Fruit fly (Drosophila melanogaster) ovary, adult (tissue): ENCODE data around the gene CG11619.

Source experiments
- CG17801 ChIP-seq: fragments of 200-800 bp; optimal IDR thresholded peaks from 2 replicates; lab custom pipeline; 2019; ENCODE audit warnings: missing biosample characterization, mild to moderate bottlenecking, missing genetic modification characterization, moderate library complexity; ENCODE audit not compliant: partially characterized antibody

CG11619 gene

dm6 chr3L:18988055-18988819, at the start of gene CG11619:
TSS of gene CG11619 (minus strand) at chr3L:18988323.
- TF ChIP-seq CG17801 (GFP tag; lab: Kevin White, UChicago): no peak

- TF ChIP-seq CG17801 (GFP tag; lab: Kevin White, UChicago): no peak
These were observed 48.9 kb upstream of the CG11619 start for dm6 chr3L:19037051-19037450.

- no peak for TF ChIP-seq CG17801 (GFP tag; lab: Kevin White, UChicago)
These were observed 48.0 kb upstream of the CG11619 start for dm6 chr3L:19036119-19036518.

dm6 chr3L:19035163-19035900, 47.2 kb upstream of the CG11619 start:
- TF ChIP-seq CG17801 (GFP tag; lab: Kevin White, UChicago): no peak

- no peak for TF ChIP-seq CG17801 (GFP tag; lab: Kevin White, UChicago)
These were observed 45.2 kb upstream of the CG11619 start for dm6 chr3L:19033154-19033811.

dm6 chr3L:19032676-19033075, 44.6 kb upstream of the CG11619 start:
- TF ChIP-seq CG17801 (GFP tag; lab: Kevin White, UChicago): no peak

dm6 chr3L:19031858-19032257, 43.7 kb upstream of the CG11619 start:
- TF ChIP-seq CG17801 (GFP tag; lab: Kevin White, UChicago): no peak

- TF ChIP-seq CG17801 (GFP tag; lab: Kevin White, UChicago): no peak
These were observed 39.0 kb upstream of the CG11619 start for dm6 chr3L:19027172-19027571.

dm6 chr3L:19024800-19025199, 36.7 kb upstream of the CG11619 start:
- no peak for TF ChIP-seq CG17801 (GFP tag; lab: Kevin White, UChicago)

dm6 chr3L:19021701-19022100, 33.6 kb upstream of the CG11619 start:
- TF ChIP-seq CG17801 (GFP tag; lab: Kevin White, UChicago): no peak

dm6 chr3L:19020467-19020866, 32.3 kb upstream of the CG11619 start:
- no peak for TF ChIP-seq CG17801 (GFP tag; lab: Kevin White, UChicago)

- TF ChIP-seq CG17801 (GFP tag; lab: Kevin White, UChicago): no peak
These were observed 31.2 kb upstream of the CG11619 start for dm6 chr3L:19019308-19019749.

- TF ChIP-seq CG17801 (GFP tag; lab: Kevin White, UChicago): no peak
These were observed 30.3 kb upstream of the CG11619 start for dm6 chr3L:19018440-19018839.

dm6 chr3L:19016805-19017161, 28.7 kb upstream of the CG11619 start:
- no peak for TF ChIP-seq CG17801 (GFP tag; lab: Kevin White, UChicago)

- no peak for TF ChIP-seq CG17801 (GFP tag; lab: Kevin White, UChicago)
These were observed 28.1 kb upstream of the CG11619 start for dm6 chr3L:19016133-19016804.
